Worm (Caenorhabditis elegans) whole organism, early embryonic: Measurements from ENCODE around the gene ugt-5.

Experiments used
- ama-1 ChIP-seq: fragments of 150-350 bp; optimal IDR thresholded peaks from 2 replicates; lab custom pipeline; 2014
- ceh-13 ChIP-seq: fragments of 200-800 bp; sonication (Bioruptor generic); optimal IDR thresholded peaks from 2 replicates; lab custom pipeline; 2018; ENCODE audit warnings: mild to moderate bottlenecking, missing genetic modification characterization, missing compliant biosample characterization
- ets-7 ChIP-seq: sonication (generic microtip); optimal IDR thresholded peaks from 2 replicates; lab custom pipeline; 2016; ENCODE audit warnings: missing genotype, missing genetic modification characterization, missing compliant biosample characterization
- flt-1 ChIP-seq: fragments of 200-800 bp; sonication (Bioruptor generic); IDR thresholded peaks from 2 replicates; pipeline ENCODE4 v1.3.6; 2022; ENCODE audit warnings: missing genetic modification characterization, missing compliant biosample characterization
- hmg-4 ChIP-seq: fragments of 200-800 bp; sonication (Bioruptor generic); optimal IDR thresholded peaks from 2 replicates; lab custom pipeline; 2018; ENCODE audit warnings: mild to moderate bottlenecking, missing genetic modification characterization, missing compliant biosample characterization
- pes-1 ChIP-seq: fragments of 200-800 bp; sonication (Bioruptor generic); IDR thresholded peaks from 2 replicates; pipeline ENCODE4 v1.3.6; 2022; ENCODE audit warnings: missing genetic modification reagents, missing genetic modification characterization, missing compliant biosample characterization
- scrt-1 ChIP-seq: fragments of 200-800 bp; sonication (Bioruptor generic); IDR thresholded peaks from 2 replicates; pipeline ENCODE4 v1.3.6; 2022; ENCODE audit warnings: missing genetic modification characterization, missing compliant biosample characterization
- sea-1 ChIP-seq: fragments of 200-800 bp; sonication (Bioruptor generic); conservative IDR thresholded peaks from 2 replicates; pipeline ENCODE4 v1.3.6; 2022; ENCODE audit warnings: missing genetic modification characterization, missing compliant biosample characterization
- tbx-11 ChIP-seq: fragments of 200-800 bp; sonication (Bioruptor generic); IDR thresholded peaks from 2 replicates; pipeline ENCODE4 v1.3.6; 2022; ENCODE audit warnings: missing genetic modification characterization, missing compliant biosample characterization
- tbx-37 ChIP-seq: fragments of 200-800 bp; sonication (Bioruptor generic); conservative IDR thresholded peaks from 2 replicates; pipeline ENCODE4 v1.3.6; 2022; ENCODE audit warnings: missing genetic modification reagents, missing genetic modification characterization, missing compliant biosample characterization
- tra-4 ChIP-seq: sonication (generic microtip); optimal IDR thresholded peaks from 2 replicates; lab custom pipeline; 2017; ENCODE audit warnings: missing genetic modification characterization, missing compliant biosample characterization

DNA sequence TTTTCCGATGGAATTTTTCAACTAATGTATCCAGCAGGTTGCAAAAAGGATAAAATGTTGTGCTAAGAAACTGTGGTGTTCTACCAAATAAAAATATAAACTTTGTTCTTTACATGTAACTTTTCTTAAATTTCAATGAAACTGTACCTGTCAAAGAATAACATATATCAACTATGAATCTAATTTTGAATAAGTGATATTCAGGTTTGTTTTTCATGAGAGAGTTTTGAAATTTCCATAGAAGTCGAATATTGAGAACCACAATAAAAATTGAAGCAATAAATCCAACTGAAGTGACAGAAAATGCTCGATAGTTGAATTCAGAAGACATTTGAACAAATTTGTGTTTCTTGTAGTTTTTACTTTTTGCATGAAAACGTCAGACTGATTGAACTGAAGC is 2.6 kb downstream of the ugt-5 start, which contains the start of gene srbc-43:
- TF ChIP-seq tbx-37 (GFP tag; lab: Robert Waterston, UW) = no peak
- TF ChIP-seq ceh-13 (GFP tag; lab: Kevin White, UChicago) = no peak
- TF ChIP-seq tbx-11 (GFP tag; lab: Robert Waterston, UW) = no peak
- TF ChIP-seq scrt-1 (GFP tag; lab: Robert Waterston, UW) = no peak
- TF ChIP-seq ets-7 (tag; lab: Kevin White, UChicago) = no peak
- no peak for TF ChIP-seq flt-1
- TF ChIP-seq pes-1 (GFP tag; lab: Robert Waterston, UW) = no peak
- no peak for TF ChIP-seq ama-1 (lab: Kevin White, UChicago)
- no peak for TF ChIP-seq tra-4
- TF ChIP-seq hmg-4 (GFP tag; lab: Kevin White, UChicago) = no peak
- no peak for TF ChIP-seq sea-1 (GFP tag; lab: Robert Waterston, UW)
